Worm (Caenorhabditis elegans) whole organism, L4 larva: Measurements from ENCODE around the gene Y57G11A.2.

Experiments used
- D1046.2 ChIP-seq: fragments of 200-800 bp; sonication (Bioruptor generic); IDR thresholded peaks from 2 replicates; pipeline ENCODE4 v1.3.6; 2022; ENCODE audit warnings: missing genetic modification characterization, missing compliant biosample characterization
- F44E2.7 ChIP-seq: fragments of 200-800 bp; sonication (Bioruptor generic); IDR thresholded peaks from 2 replicates; pipeline ENCODE4 v2.1.2; 2022; ENCODE audit warnings: missing genetic modification characterization, missing compliant biosample characterization
- T20F7.1 ChIP-seq: fragments of 200-800 bp; sonication (Bioruptor generic); optimal IDR thresholded peaks from 2 replicates; lab custom pipeline; 2018; ENCODE audit warnings: mild to moderate bottlenecking, missing genetic modification characterization, missing compliant biosample characterization
- aly-2 ChIP-seq: sonication (generic microtip); optimal IDR thresholded peaks from 2 replicates; lab custom pipeline; 2018; ENCODE audit warnings: missing biosample characterization, missing genetic modification characterization
- madf-5 ChIP-seq, 2 experiments: fragments of 200-800 bp; sonication (Bioruptor generic); IDR thresholded peaks; 2 replicates each; pipeline ENCODE4 v1.3.6; 2022; ENCODE audit warnings: missing compliant biosample characterization in 2 of 2, missing genetic modification characterization in 2 of 2
- mep-1 ChIP-seq: fragments of 150-350 bp; sonication (generic microtip); optimal IDR thresholded peaks from 3 replicates; lab custom pipeline; 2014; ENCODE audit warnings: missing biosample characterization, missing genetic modification characterization
- nhr-28 ChIP-seq: fragments of 150-350 bp; optimal IDR thresholded peaks from 2 replicates; lab custom pipeline; 2014; ENCODE audit warnings: missing biosample characterization, missing genetic modification characterization
- set-16 ChIP-seq: fragments of 200-800 bp; sonication (Bioruptor generic); IDR thresholded peaks from 2 replicates; pipeline ENCODE4 v1.3.6; 2022; ENCODE audit warnings: missing genetic modification reagents, missing genetic modification characterization, missing compliant biosample characterization
- snpc-1.2 ChIP-seq: fragments of 200-800 bp; sonication (Bioruptor generic); IDR thresholded peaks from 2 replicates; pipeline ENCODE4 v1.3.6; 2022; ENCODE audit warnings: missing genetic modification reagents, missing genetic modification characterization, missing compliant biosample characterization
- vab-7 ChIP-seq: fragments of 200-800 bp; sonication (Bioruptor generic); IDR thresholded peaks from 2 replicates; pipeline ENCODE4 v1.3.6; 2022; ENCODE audit warnings: missing genetic modification reagents, missing genetic modification characterization, missing compliant biosample characterization
- zip-11 ChIP-seq: fragments of 200-800 bp; sonication (Bioruptor generic); IDR thresholded peaks from 2 replicates; pipeline ENCODE4 v1.3.6; 2022; ENCODE audit warnings: missing genetic modification characterization, missing compliant biosample characterization

Gene Y57G11A.2

DNA sequence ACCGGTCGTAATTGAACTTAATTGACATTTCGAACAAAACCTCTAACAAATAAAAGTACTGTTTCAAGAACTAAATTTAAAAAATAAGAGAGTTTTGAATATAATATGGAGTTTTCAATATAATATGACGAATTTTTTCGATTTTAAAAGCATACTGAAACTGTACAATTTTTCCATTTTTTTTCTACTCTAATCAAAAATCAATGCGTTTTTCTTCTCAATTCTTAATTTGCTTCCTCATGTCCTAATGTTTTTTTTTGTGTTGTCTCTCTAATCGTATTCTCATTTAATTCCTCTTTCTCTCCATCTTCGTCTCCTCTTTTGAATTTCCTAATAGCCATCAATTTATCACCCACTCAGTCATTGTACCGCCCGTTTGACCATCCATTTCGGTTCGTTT is 37.3 kb downstream of the Y57G11A.2 start, which contains the start of gene Y57G11A.4:
Gene Y57G11A.4, plus strand, starts transcription at position 301 of the 400 bp plus-strand sequence.
- TF ChIP-seq nhr-28 (tag; lab: Kevin White, UChicago) (peak; percentile 42), aly-2 (tag; lab: Kevin White, UChicago) (no peak), zip-11 (GFP tag; lab: Robert Waterston, UW) (no peak)

DNA sequence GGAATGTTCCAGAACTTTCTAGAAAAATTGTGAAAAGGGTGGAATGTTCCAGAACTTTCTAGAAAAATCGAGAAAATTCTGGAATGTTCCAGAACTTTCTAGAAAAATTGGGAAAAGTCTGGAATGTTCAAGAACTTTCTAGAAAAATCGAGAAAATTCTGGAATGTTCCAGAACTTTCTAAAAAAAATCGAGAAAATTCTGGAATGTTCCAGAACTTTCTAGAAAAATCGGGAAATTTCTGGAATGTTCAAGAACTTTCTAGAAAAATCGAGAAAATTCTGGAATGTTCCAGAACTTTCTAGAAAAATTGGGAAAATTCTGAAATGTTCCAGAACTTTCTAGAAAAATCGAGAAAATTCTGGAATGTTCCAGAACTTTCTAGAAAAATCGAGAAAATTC is 38.8 kb downstream of the Y57G11A.2 start:
- TF ChIP-seq snpc-1.2 (GFP tag; lab: Robert Waterston, UW), result peak; percentile 57; the same call in 1 of the 2 replicates

DNA sequence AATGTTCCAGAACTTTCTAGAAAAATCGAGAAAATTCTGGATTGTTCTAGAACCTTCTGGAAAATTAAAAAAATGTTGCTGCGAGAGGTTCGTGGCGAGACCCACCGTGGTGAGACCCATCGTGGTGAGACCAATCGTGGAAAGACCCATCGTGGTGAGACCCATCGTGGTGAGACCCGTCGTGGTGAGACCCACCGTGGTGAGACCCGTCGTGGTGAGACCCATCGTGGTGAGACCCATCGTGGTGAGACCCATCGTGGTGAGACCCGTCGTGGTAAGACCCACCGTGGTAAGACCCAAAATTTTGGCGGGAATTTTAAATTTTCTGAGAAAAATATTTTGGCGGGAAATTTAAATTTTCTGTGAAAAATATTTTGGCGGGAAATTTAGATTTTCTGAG is 40.7 kb downstream of the Y57G11A.2 start:
- TF ChIP-seq vab-7 (GFP tag; lab: Robert Waterston, UW), result peak; percentile 43; the same call in 1 of the 2 replicates
- peak; percentile 72 for TF ChIP-seq set-16 (GFP tag; lab: Robert Waterston, UW)
- TF ChIP-seq D1046.2 (GFP tag; lab: Robert Waterston, UW), result 0 out of 2 replicates have a peak, but pooled peaks have one; percentile 57
- 0 out of 4 replicates have a peak, but pooled peaks of 1 of the 2 experiments have one; percentile 15 for TF ChIP-seq madf-5 (GFP tag; IDR thresholded peaks at IDR 0.05; lab: Robert Waterston, UW)
- peak; percentile 77 for TF ChIP-seq snpc-1.2 (GFP tag; lab: Robert Waterston, UW)

DNA sequence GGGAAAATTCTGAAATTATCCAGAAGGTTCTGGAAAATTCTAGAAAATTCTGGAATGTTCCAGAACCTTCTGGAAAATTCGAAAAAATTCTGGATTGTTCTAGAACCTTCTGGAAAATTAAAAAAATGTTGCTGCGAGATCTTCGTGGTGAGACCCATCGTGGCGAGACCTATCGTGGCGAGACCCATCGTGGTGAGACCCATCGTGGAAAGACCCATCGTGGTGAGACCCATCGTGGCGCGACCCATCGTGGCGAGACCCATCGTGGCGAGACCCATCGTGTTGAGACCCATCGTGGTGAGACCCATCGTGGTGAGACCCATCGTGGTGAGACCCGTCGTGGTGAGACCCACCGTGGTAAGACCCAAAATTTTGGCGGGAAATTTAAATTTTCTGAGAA is 42.7 kb downstream of the Y57G11A.2 start:
- TF ChIP-seq set-16 (GFP tag; lab: Robert Waterston, UW) (peak; percentile 63), snpc-1.2 (GFP tag; lab: Robert Waterston, UW) (peak; percentile 74)

DNA sequence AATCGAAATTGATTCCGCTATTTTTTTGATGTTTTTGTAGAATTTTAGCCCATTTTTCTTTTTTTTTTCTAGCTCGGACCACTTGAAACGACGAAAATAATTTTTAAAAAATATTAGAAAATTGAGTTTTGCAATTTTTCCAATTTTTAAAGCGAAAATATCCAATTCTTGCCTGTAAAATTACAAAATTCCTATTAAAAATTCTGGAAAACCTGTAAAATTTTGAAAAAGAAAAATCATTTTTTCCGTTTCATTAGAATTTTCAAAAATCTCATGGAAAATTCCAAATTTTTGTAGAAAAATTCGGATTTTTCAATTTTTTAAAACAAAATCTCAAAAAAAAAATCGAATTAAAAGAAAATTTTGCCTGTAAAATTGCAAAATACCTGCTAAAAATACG is 50.3 kb downstream of the Y57G11A.2 start:
- TF ChIP-seq F44E2.7 (GFP tag; lab: Robert Waterston, UW) (no peak), T20F7.1 (GFP tag; lab: Kevin White, UChicago) (peak; percentile 9), mep-1 (tag; lab: Kevin White, UChicago) (peak; percentile 1)
- TF ChIP-seq, all 104 proteins: peak for 2
